Fruit fly (Drosophila melanogaster) whole organism, embryonic: ENCODE data around the gene ttm3.
A peak's percentile ranks its signal among the peaks of the same experiment; 100 is the strongest.

Experiments used
- Bgb ChIP-seq: fragments of 200-800 bp; sonication (Bioruptor generic); IDR thresholded peaks from 2 replicates; pipeline ENCODE4 v1.3.6; 2022; ENCODE audit warnings: missing biosample characterization, missing genetic modification characterization; ENCODE audit not compliant: partially characterized antibody
- CG11093 ChIP-seq: fragments of 200-800 bp; sonication (Bioruptor generic); IDR thresholded peaks from 3 replicates; pipeline ENCODE4 v1.3.6; 2022; ENCODE audit warnings: missing biosample characterization, missing genetic modification characterization
- CG12155 ChIP-seq: fragments of 200-800 bp; sonication (Bioruptor generic); optimal IDR thresholded peaks from 3 replicates; lab custom pipeline; 2016; ENCODE audit warnings: missing biosample characterization, missing genetic modification characterization
- CG12769 ChIP-seq: fragments of 200-800 bp; sonication (Bioruptor generic); optimal IDR thresholded peaks from 2 replicates; lab custom pipeline; 2019; ENCODE audit warnings: missing biosample characterization, mild to moderate bottlenecking, missing genetic modification characterization, moderate library complexity
- CG15601 ChIP-seq: fragments of 200-800 bp; sonication (Bioruptor generic); optimal IDR thresholded peaks from 3 replicates; lab custom pipeline; 2019; ENCODE audit warnings: missing biosample characterization, mild to moderate bottlenecking, missing genetic modification characterization, moderate library complexity
- CG1647 ChIP-seq: fragments of 200-800 bp; sonication (Bioruptor generic); optimal IDR thresholded peaks from 3 replicates; lab custom pipeline; 2016; ENCODE audit warnings: missing biosample characterization, missing genetic modification characterization
- CG16863 ChIP-seq: fragments of 200-800 bp; sonication (Bioruptor generic); optimal IDR thresholded peaks from 3 replicates; lab custom pipeline; 2016; ENCODE audit warnings: missing biosample characterization, missing genetic modification characterization
- CG1832 ChIP-seq: fragments of 200-800 bp; sonication (Bioruptor generic); optimal IDR thresholded peaks from 2 replicates; lab custom pipeline; 2017; ENCODE audit warnings: missing biosample characterization, mild to moderate bottlenecking, missing genetic modification characterization, inconsistent platforms
- CG2129 ChIP-seq: fragments of 200-800 bp; sonication (Bioruptor generic); IDR thresholded peaks from 2 replicates; pipeline ENCODE4 v1.3.6; 2022; ENCODE audit warnings: missing biosample characterization, missing genetic modification characterization; ENCODE audit not compliant: partially characterized antibody
- CG2875 ChIP-seq: fragments of 200-800 bp; sonication (Bioruptor generic); optimal IDR thresholded peaks from 2 replicates; lab custom pipeline; 2017; ENCODE audit warnings: missing biosample characterization, mild to moderate bottlenecking, missing genetic modification characterization, missing genetic modification reagents
- CG30403 ChIP-seq: fragments of 200-800 bp; sonication (Bioruptor generic); optimal IDR thresholded peaks from 3 replicates; lab custom pipeline; 2016; ENCODE audit warnings: missing biosample characterization, missing genetic modification characterization
- CG31388 ChIP-seq: fragments of 200-800 bp; sonication (Bioruptor generic); optimal IDR thresholded peaks from 2 replicates; lab custom pipeline; 2016; ENCODE audit warnings: missing biosample characterization, missing genetic modification characterization
- CG33557 ChIP-seq: fragments of 200-800 bp; sonication (Bioruptor generic); optimal IDR thresholded peaks from 2 replicates; lab custom pipeline; 2019; ENCODE audit warnings: missing biosample characterization, mild to moderate bottlenecking, missing genetic modification characterization, moderate library complexity
- CG34422 ChIP-seq: fragments of 200-800 bp; sonication (Bioruptor generic); IDR thresholded peaks from 3 replicates; pipeline ENCODE4 v1.3.6; 2022; ENCODE audit warnings: missing biosample characterization, missing genetic modification characterization
- CG3838 ChIP-seq: fragments of 200-800 bp; sonication (Bioruptor generic); optimal IDR thresholded peaks from 3 replicates; lab custom pipeline; 2016; ENCODE audit warnings: missing biosample characterization, missing genetic modification characterization
- CG5245 ChIP-seq: fragments of 200-800 bp; sonication (Bioruptor generic); optimal IDR thresholded peaks from 3 replicates; lab custom pipeline; 2016; ENCODE audit warnings: missing biosample characterization, missing genetic modification characterization
- CG6813 ChIP-seq: fragments of 200-800 bp; sonication (Bioruptor generic); optimal IDR thresholded peaks from 2 replicates; lab custom pipeline; 2017; ENCODE audit warnings: missing biosample characterization, missing genetic modification characterization, mild to moderate bottlenecking, moderate library complexity, missing genetic modification reagents
- CG7963 ChIP-seq: fragments of 200-800 bp; sonication (Bioruptor generic); IDR thresholded peaks from 3 replicates; pipeline ENCODE4 v1.3.6; 2022; ENCODE audit warnings: missing biosample characterization, missing genetic modification characterization; ENCODE audit not compliant: partially characterized antibody
- CG9797 ChIP-seq: fragments of 200-800 bp; sonication (Bioruptor generic); optimal IDR thresholded peaks from 3 replicates; lab custom pipeline; 2018; ENCODE audit warnings: missing biosample characterization, mild to moderate bottlenecking, missing genetic modification characterization
- CrebB ChIP-seq: fragments of 200-800 bp; sonication (Bioruptor generic); optimal IDR thresholded peaks from 3 replicates; lab custom pipeline; 2018; ENCODE audit warnings: missing biosample characterization, mild to moderate bottlenecking, missing genetic modification characterization
- Doc3 ChIP-seq: fragments of 200-800 bp; sonication (Bioruptor generic); IDR thresholded peaks from 3 replicates; pipeline ENCODE4 v1.3.6; 2022; ENCODE audit warnings: missing biosample characterization, missing genetic modification characterization; ENCODE audit not compliant: partially characterized antibody
- Dp ChIP-seq: fragments of 200-800 bp; sonication (Bioruptor generic); optimal IDR thresholded peaks from 2 replicates; lab custom pipeline; 2018; ENCODE audit warnings: missing biosample characterization, mild to moderate bottlenecking, missing genetic modification characterization, moderate library complexity
- Ets65A ChIP-seq: fragments of 200-800 bp; sonication (Bioruptor generic); peaks from one replicate; lab custom pipeline; 2016; ENCODE audit warnings: missing biosample characterization, missing genetic modification characterization
- Fer2 ChIP-seq: fragments of 200-800 bp; sonication (Bioruptor generic); optimal IDR thresholded peaks from 2 replicates; lab custom pipeline; 2018; ENCODE audit warnings: missing biosample characterization, mild to moderate bottlenecking, missing genetic modification characterization, moderate library complexity
- Gsc ChIP-seq: fragments of 200-800 bp; sonication (Bioruptor generic); IDR thresholded peaks from 2 replicates; pipeline ENCODE4 v1.3.6; 2022; ENCODE audit warnings: missing biosample characterization, missing genetic modification characterization
- HmgZ ChIP-seq: fragments of 200-800 bp; sonication (Bioruptor generic); optimal IDR thresholded peaks from 2 replicates; lab custom pipeline; 2018; ENCODE audit warnings: missing biosample characterization, mild to moderate bottlenecking, missing genetic modification characterization
- Hmr ChIP-seq: fragments of 200-800 bp; sonication (Bioruptor generic); optimal IDR thresholded peaks from 3 replicates; lab custom pipeline; 2017; ENCODE audit warnings: mild to moderate bottlenecking, missing biosample characterization, missing genetic modification reagents, missing genetic modification characterization
- MESR4 ChIP-seq: fragments of 200-800 bp; sonication (Bioruptor generic); optimal IDR thresholded peaks from 2 replicates; lab custom pipeline; 2018; ENCODE audit warnings: missing biosample characterization, mild to moderate bottlenecking, missing genetic modification characterization, moderate library complexity
- NK7.1 ChIP-seq: fragments of 200-800 bp; sonication (Bioruptor generic); optimal IDR thresholded peaks from 3 replicates; lab custom pipeline; 2016; ENCODE audit warnings: missing biosample characterization, missing genetic modification characterization
- Ptx1 ChIP-seq: fragments of 200-800 bp; sonication (Bioruptor generic); IDR thresholded peaks from 2 replicates; pipeline ENCODE4 v1.3.6; 2022; ENCODE audit warnings: missing biosample characterization, missing genetic modification characterization
- Trl ChIP-seq, 3 experiments: fragments of >200 bp in 2 of 3; fragments of 200-800 bp in 1 of 3; sonication (Bioruptor generic) in 1 of 3; optimal IDR thresholded peaks; 2 replicates in 1 of 3; 3 replicates in 2 of 3; lab custom pipeline; 2016 to 2017; ENCODE audit warnings: missing biosample characterization in 1 of 3, missing genetic modification characterization in 1 of 3
- al ChIP-seq: fragments of 200-800 bp; sonication (Bioruptor generic); IDR thresholded peaks from 2 replicates; pipeline ENCODE4 v1.3.6; 2022; ENCODE audit warnings: missing biosample characterization, missing genetic modification characterization
- bbx ChIP-seq: fragments of 200-800 bp; sonication (Bioruptor generic); IDR thresholded peaks from 2 replicates; pipeline ENCODE4 v1.3.6; 2022; ENCODE audit warnings: missing biosample characterization, missing genetic modification characterization; ENCODE audit not compliant: partially characterized antibody
- caup ChIP-seq: fragments of 200-800 bp; sonication (Bioruptor generic); optimal IDR thresholded peaks from 3 replicates; lab custom pipeline; 2017; ENCODE audit warnings: missing biosample characterization, mild to moderate bottlenecking, missing genetic modification characterization, moderate library complexity; ENCODE audit not compliant: severe bottlenecking
- cg ChIP-seq: fragments of 200-800 bp; sonication (Bioruptor generic); optimal IDR thresholded peaks from 3 replicates; lab custom pipeline; 2019; ENCODE audit warnings: missing biosample characterization, mild to moderate bottlenecking, missing genetic modification characterization, moderate library complexity
- croc ChIP-seq: fragments of 200-800 bp; sonication (Bioruptor generic); conservative IDR thresholded peaks from 3 replicates; pipeline ENCODE4 v1.3.6; 2022; ENCODE audit warnings: missing biosample characterization, missing genetic modification characterization
- danr ChIP-seq: fragments of 200-800 bp; sonication (Bioruptor generic); IDR thresholded peaks from 2 replicates; pipeline ENCODE4 v1.3.6; 2022; ENCODE audit warnings: missing biosample characterization, missing genetic modification characterization
- eyg ChIP-seq: fragments of 200-800 bp; sonication (Bioruptor generic); optimal IDR thresholded peaks from 3 replicates; lab custom pipeline; 2016; ENCODE audit warnings: missing biosample characterization, missing genetic modification characterization
- gce ChIP-seq: fragments of 200-800 bp; sonication (Bioruptor generic); IDR thresholded peaks from 3 replicates; pipeline ENCODE4 v1.3.6; 2022; ENCODE audit warnings: missing biosample characterization, missing genetic modification characterization
- her ChIP-seq: fragments of 200-800 bp; sonication (Bioruptor generic); optimal IDR thresholded peaks from 2 replicates; lab custom pipeline; 2016; ENCODE audit warnings: missing biosample characterization, missing genetic modification characterization
- maf-S ChIP-seq: fragments of 200-800 bp; sonication (Bioruptor generic); optimal IDR thresholded peaks from 2 replicates; lab custom pipeline; 2016; ENCODE audit warnings: missing biosample characterization, missing genetic modification characterization
- mirr ChIP-seq: fragments of 200-800 bp; sonication (Bioruptor generic); optimal IDR thresholded peaks from 3 replicates; lab custom pipeline; 2018; ENCODE audit warnings: missing biosample characterization, mild to moderate bottlenecking, missing genetic modification characterization
- pb ChIP-seq: fragments of 200-800 bp; sonication (Bioruptor generic); optimal IDR thresholded peaks from 3 replicates; lab custom pipeline; 2016; ENCODE audit warnings: missing biosample characterization, missing genetic modification characterization
- rib ChIP-seq: fragments of 200-800 bp; sonication (Bioruptor generic); IDR thresholded peaks from 2 replicates; pipeline ENCODE4 v1.3.6; 2022; ENCODE audit warnings: missing biosample characterization, missing genetic modification characterization
- ssp ChIP-seq: fragments of 200-800 bp; sonication (Bioruptor generic); IDR thresholded peaks from 2 replicates; pipeline ENCODE4 v1.3.6; 2022; ENCODE audit warnings: missing biosample characterization, missing genetic modification characterization
- trh ChIP-seq: fragments of 200-800 bp; sonication (Bioruptor generic); optimal IDR thresholded peaks from 2 replicates; lab custom pipeline; 2016; ENCODE audit warnings: missing biosample characterization, missing genetic modification characterization
- twi ChIP-seq: fragments of 200-800 bp; optimal IDR thresholded peaks from 2 replicates; lab custom pipeline; 2019; ENCODE audit warnings: missing biosample characterization, mild to moderate bottlenecking, missing genetic modification characterization, moderate library complexity
- usp ChIP-seq: fragments of >200 bp; optimal IDR thresholded peaks from 2 replicates; lab custom pipeline; 2017; ENCODE audit warnings: missing biosample characterization, missing genetic modification characterization

Gene ttm3

DNA sequence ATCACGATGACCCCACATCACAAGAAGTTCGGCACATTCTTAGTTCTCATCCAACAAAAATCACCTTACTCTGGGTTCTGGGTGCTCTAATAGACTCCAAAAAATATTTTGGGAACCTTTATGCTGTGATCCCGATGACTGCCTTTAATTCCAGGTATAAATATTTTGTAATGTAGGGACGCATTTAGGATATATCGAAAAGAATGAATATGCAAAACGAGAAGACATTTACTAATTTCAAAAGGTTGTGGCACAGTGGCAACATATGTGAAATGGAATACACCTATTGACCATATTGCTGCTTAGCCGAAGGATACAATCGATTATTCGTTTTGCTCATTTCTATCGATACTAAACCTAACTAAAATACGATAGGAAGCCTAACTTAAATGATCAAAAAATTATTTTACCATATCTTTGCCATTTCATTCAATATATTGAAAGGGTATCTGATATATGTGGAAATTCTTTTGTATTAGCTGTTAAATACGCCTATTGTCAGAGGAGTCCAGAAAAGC lies 41.5 kb downstream of the ttm3 start, which contains the start of gene CG3651 (continued):
- no peak for TF ChIP-seq gce (GFP tag; lab: Robert Waterston, UW)
- TF ChIP-seq Trl (optimal IDR thresholded peaks at IDR 0.05; lab: Kevin White, UChicago) = no peak
- peak; percentile 42 for TF ChIP-seq Trl (GFP tag; optimal IDR thresholded peaks at IDR 0.05; lab: Kevin White, UChicago)
- TF ChIP-seq al (GFP tag; lab: Robert Waterston, UW) = no peak
- no peak for TF ChIP-seq Dp (GFP tag; lab: Kevin White, UChicago)
- peak; percentile 74 for TF ChIP-seq Ets65A (GFP tag; lab: Kevin White, UChicago)
- no peak for TF ChIP-seq CG3838 (GFP tag; lab: Kevin White, UChicago)
- no peak for TF ChIP-seq her (GFP tag; lab: Kevin White, UChicago)
- no peak for TF ChIP-seq CG30403 (GFP tag; lab: Kevin White, UChicago)
- TF ChIP-seq CG11093 = no peak

DNA sequence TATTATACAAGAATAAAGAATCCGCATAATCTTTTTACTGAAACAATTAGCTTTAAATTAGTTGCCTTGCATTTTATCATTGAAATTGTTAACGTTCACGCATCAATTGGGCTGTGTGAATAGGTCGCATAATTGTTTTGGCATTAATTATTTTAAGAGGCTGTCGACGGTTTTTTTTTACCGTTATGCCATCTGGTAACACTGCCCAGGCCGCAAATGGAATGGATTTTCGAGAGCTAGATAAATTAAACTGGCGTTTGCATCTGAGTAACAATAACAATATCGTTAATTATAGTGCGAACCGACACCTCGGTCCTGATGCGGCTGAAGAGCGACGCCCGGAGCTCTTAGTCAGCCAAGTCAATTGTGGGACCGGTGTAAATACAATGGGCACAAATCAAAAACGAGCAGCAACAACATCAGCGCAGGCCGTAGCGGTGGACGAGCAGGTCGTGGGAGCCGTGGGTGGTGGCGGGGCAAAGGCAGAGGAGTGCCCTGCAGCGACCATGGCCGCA lies 42.3 kb downstream of the ttm3 start:
- TF ChIP-seq CG33557 (GFP tag; lab: Kevin White, UChicago) = no peak
- no peak for TF ChIP-seq CG12155
- no peak for TF ChIP-seq CG16863 (GFP tag; lab: Kevin White, UChicago)
- TF ChIP-seq CG7963 (GFP tag; lab: Robert Waterston, UW) = no peak
- no peak for TF ChIP-seq CG2875
- no peak for TF ChIP-seq Ptx1
- TF ChIP-seq NK7.1 (GFP tag; lab: Kevin White, UChicago) = no peak
- no peak for TF ChIP-seq usp (GFP tag; lab: Kevin White, UChicago)
- TF ChIP-seq eyg (GFP tag; lab: Kevin White, UChicago) = peak; percentile 14
- TF ChIP-seq danr (GFP tag; lab: Robert Waterston, UW) = no peak
- no peak for TF ChIP-seq Doc3 (GFP tag; lab: Robert Waterston, UW)
- TF ChIP-seq CG31388 (GFP tag; lab: Kevin White, UChicago) = no peak
- TF ChIP-seq mirr (GFP tag; lab: Kevin White, UChicago) = no peak
- TF ChIP-seq CG1832 (GFP tag; lab: Kevin White, UChicago) = no peak
- TF ChIP-seq rib (GFP tag; lab: Robert Waterston, UW) = no peak
- TF ChIP-seq CG1647 (GFP tag; lab: Kevin White, UChicago) = no peak
- TF ChIP-seq cg = no peak
- TF ChIP-seq CG15601 (tag; lab: Kevin White, UChicago) = no peak
- no peak for TF ChIP-seq CG2129 (GFP tag; lab: Robert Waterston, UW)
- peak; percentile 93 for TF ChIP-seq MESR4 (GFP tag; lab: Kevin White, UChicago)
- peak; percentile 2 for TF ChIP-seq CG12769
- TF ChIP-seq CG9797 (GFP tag; lab: Kevin White, UChicago) = peak; percentile 64
- TF ChIP-seq twi (tag; lab: Kevin White, UChicago) = no peak
- no peak for TF ChIP-seq CG6813 (GFP tag; lab: Kevin White, UChicago)
- TF ChIP-seq Hmr = no peak
- no peak for TF ChIP-seq Fer2 (tag; lab: Kevin White, UChicago)
- peak; percentile 98 for TF ChIP-seq ssp (GFP tag; lab: Robert Waterston, UW)
- peak; percentile 19 for TF ChIP-seq maf-S (GFP tag; lab: Kevin White, UChicago)
- peak; percentile 6 for TF ChIP-seq HmgZ (tag; lab: Kevin White, UChicago)
- no peak for TF ChIP-seq caup (GFP tag; lab: Kevin White, UChicago)
- TF ChIP-seq CG34422 (GFP tag; lab: Robert Waterston, UW) = peak; percentile 64; the same call in 1 of the 3 replicates
- TF ChIP-seq Bgb = no peak; the same call in 1 of the 2 replicates
- TF ChIP-seq bbx (GFP tag; lab: Robert Waterston, UW) = no peak
- TF ChIP-seq trh = no peak
- no peak for TF ChIP-seq Gsc (GFP tag; lab: Robert Waterston, UW)
- TF ChIP-seq CG5245 = no peak
- TF ChIP-seq CrebB (tag; lab: Kevin White, UChicago) = no peak
- no peak for TF ChIP-seq croc
- no peak for TF ChIP-seq pb
